Worm (Caenorhabditis elegans) whole organism, L1 larva: ENCODE results near the gene F33H1.4.

Source experiments
- C04F5.9 ChIP-seq: sonication (generic microtip); optimal IDR thresholded peaks from 2 replicates; lab custom pipeline; 2016; ENCODE audit warnings: missing genetic modification characterization, missing compliant biosample characterization
- F16B12.6 ChIP-seq: fragments of 150-350 bp; optimal IDR thresholded peaks from 2 replicates; lab custom pipeline; 2014; ENCODE audit warnings: missing biosample characterization, missing genetic modification characterization
- Y116A8C.19 ChIP-seq: sonication (generic microtip); optimal IDR thresholded peaks from 2 replicates; lab custom pipeline; 2016; ENCODE audit warnings: missing compliant biosample characterization, missing genetic modification characterization, borderline replicate concordance
- alr-1 ChIP-seq: fragments of 200-800 bp; sonication (Bioruptor generic); optimal IDR thresholded peaks from 2 replicates; lab custom pipeline; 2018; ENCODE audit warnings: borderline replicate concordance, mild to moderate bottlenecking, missing genetic modification characterization, missing compliant biosample characterization
- blmp-1 ChIP-seq: fragments of 150-350 bp; optimal IDR thresholded peaks from 2 replicates; lab custom pipeline; 2014; ENCODE audit warnings: missing biosample characterization, missing genetic modification characterization
- ceh-82 ChIP-seq, 3 experiments: fragments of 150-350 bp in 1 of 3; sonication (generic microtip) in 2 of 3; optimal IDR thresholded peaks; 2 replicates each; lab custom pipeline; 2014 to 2017; ENCODE audit warnings: missing biosample characterization in 3 of 3, missing genetic modification characterization in 3 of 3
- ces-1 ChIP-seq: fragments of 150-350 bp; optimal IDR thresholded peaks from 2 replicates; lab custom pipeline; 2014; ENCODE audit warnings: missing biosample characterization, missing genetic modification reagents, missing genetic modification characterization
- dpl-1 ChIP-seq, 3 experiments: fragments of 150-350 bp in 2 of 3; sonication (generic microtip) in 1 of 3; optimal IDR thresholded peaks; 2 replicates each; lab custom pipeline; 2014 to 2017; ENCODE audit warnings: missing biosample characterization in 3 of 3, missing genetic modification characterization in 3 of 3, missing genetic modification reagents in 3 of 3
- dsc-1 ChIP-seq: sonication (generic microtip); optimal IDR thresholded peaks from 2 replicates; lab custom pipeline; 2016; ENCODE audit warnings: mild to moderate bottlenecking, missing genetic modification characterization, missing compliant biosample characterization
- efl-1 ChIP-seq, 4 experiments: fragments of 150-350 bp; optimal IDR thresholded peaks in 3 of 4; peaks in 1 of 4; 1 replicate in 1 of 4; 2 replicates in 3 of 4; lab custom pipeline; 2014; ENCODE audit warnings: missing biosample characterization in 2 of 4, missing genetic modification characterization in 2 of 4, missing genetic modification reagents in 2 of 4
- efl-3 ChIP-seq: fragments of 200-800 bp; sonication (Bioruptor generic); optimal IDR thresholded peaks from 2 replicates; lab custom pipeline; 2018; ENCODE audit warnings: mild to moderate bottlenecking, missing genetic modification characterization, missing compliant biosample characterization
- ets-5 ChIP-seq: fragments of 200-800 bp; sonication (Bioruptor generic); IDR thresholded peaks from 2 replicates; pipeline ENCODE4 v1.3.6; 2022; ENCODE audit warnings: missing genetic modification characterization, missing compliant biosample characterization
- fos-1 ChIP-seq: fragments of 150-350 bp; optimal IDR thresholded peaks from 2 replicates; lab custom pipeline; 2014; ENCODE audit warnings: missing biosample characterization, missing genetic modification characterization
- hlh-17 ChIP-seq: fragments of 200-800 bp; sonication (Bioruptor generic); optimal IDR thresholded peaks from 2 replicates; lab custom pipeline; 2018; ENCODE audit warnings: missing genetic modification characterization, mild to moderate bottlenecking, missing compliant biosample characterization, moderate library complexity, borderline replicate concordance
- hlh-4 ChIP-seq: sonication (generic microtip); optimal IDR thresholded peaks from 2 replicates; lab custom pipeline; 2016; ENCODE audit warnings: mild to moderate bottlenecking, missing genetic modification characterization, missing compliant biosample characterization
- jun-1 ChIP-seq: fragments of 150-350 bp; optimal IDR thresholded peaks from 2 replicates; lab custom pipeline; 2014; ENCODE audit warnings: missing biosample characterization, missing genetic modification reagents, missing genetic modification characterization
- lin-13 ChIP-seq: fragments of 150-350 bp; optimal IDR thresholded peaks from 2 replicates; lab custom pipeline; 2014; ENCODE audit warnings: missing biosample characterization, missing genetic modification reagents, missing genetic modification characterization
- lin-35 ChIP-seq, 2 experiments: fragments of 150-350 bp; optimal IDR thresholded peaks; 2 replicates each; lab custom pipeline; 2014; ENCODE audit warnings: missing biosample characterization in 2 of 2, missing genetic modification characterization in 2 of 2, missing genetic modification reagents in 2 of 2
- lin-39 ChIP-seq: fragments of 150-350 bp; optimal IDR thresholded peaks from 2 replicates; lab custom pipeline; 2014; ENCODE audit warnings: missing biosample characterization, missing genetic modification reagents, missing genetic modification characterization
- lir-3 ChIP-seq: sonication (generic microtip); optimal IDR thresholded peaks from 2 replicates; lab custom pipeline; 2016; ENCODE audit warnings: mild to moderate bottlenecking, missing genetic modification characterization, moderate library complexity, missing compliant biosample characterization; ENCODE audit not compliant: poor library complexity
- lsy-2 ChIP-seq, 2 experiments: fragments of 150-350 bp; optimal IDR thresholded peaks; 2 replicates each; lab custom pipeline; 2014; ENCODE audit warnings: missing biosample characterization in 2 of 2, missing genetic modification characterization in 2 of 2
- mab-9 ChIP-seq: fragments of 200-800 bp; sonication (Bioruptor generic); IDR thresholded peaks from 2 replicates; pipeline ENCODE4 v1.3.6; 2022; ENCODE audit warnings: missing genetic modification reagents, missing genetic modification characterization, missing compliant biosample characterization
- mdl-1 ChIP-seq, 2 experiments: fragments of 150-350 bp; optimal IDR thresholded peaks; 2 replicates each; lab custom pipeline; 2014 to 2017; ENCODE audit warnings: missing biosample characterization in 2 of 2, missing genetic modification characterization in 2 of 2, inconsistent platforms in 1 of 2
- mep-1 ChIP-seq: fragments of 150-350 bp; optimal IDR thresholded peaks from 2 replicates; lab custom pipeline; 2014; ENCODE audit warnings: missing biosample characterization, missing genetic modification characterization
- nhr-11 ChIP-seq: fragments of 150-350 bp; optimal IDR thresholded peaks from 2 replicates; lab custom pipeline; 2014; ENCODE audit warnings: missing biosample characterization, missing genetic modification characterization
- nhr-12 ChIP-seq: sonication (generic microtip); optimal IDR thresholded peaks from 2 replicates; lab custom pipeline; 2017; ENCODE audit warnings: missing biosample characterization, missing genetic modification characterization
- nhr-237 ChIP-seq: fragments of 150-350 bp; optimal IDR thresholded peaks from 2 replicates; lab custom pipeline; 2014; ENCODE audit warnings: missing biosample characterization, missing genetic modification characterization
- nhr-71 ChIP-seq: sonication (generic microtip); optimal IDR thresholded peaks from 2 replicates; lab custom pipeline; 2016; ENCODE audit warnings: mild to moderate bottlenecking, missing genetic modification characterization, moderate library complexity, missing compliant biosample characterization
- nhr-76 ChIP-seq: sonication (generic microtip); optimal IDR thresholded peaks from 2 replicates; lab custom pipeline; 2017; ENCODE audit warnings: missing biosample characterization, missing genetic modification characterization
- nhr-77 ChIP-seq: fragments of 150-350 bp; optimal IDR thresholded peaks from 2 replicates; lab custom pipeline; 2014; ENCODE audit warnings: missing biosample characterization, missing genetic modification characterization
- nhr-85 ChIP-seq: sonication (generic microtip); peaks from one replicate; lab custom pipeline; 2016; ENCODE audit warnings: missing genetic modification characterization, inconsistent platforms, missing compliant biosample characterization
- pag-3 ChIP-seq: sonication (generic microtip); optimal IDR thresholded peaks from 2 replicates; lab custom pipeline; 2017; ENCODE audit warnings: missing genetic modification characterization, mild to moderate bottlenecking, missing compliant biosample characterization, antibody characterized with exemption, borderline replicate concordance; ENCODE audit not compliant: insufficient read depth
- pax-3 ChIP-seq: fragments of 200-800 bp; sonication (Bioruptor generic); optimal IDR thresholded peaks from 2 replicates; lab custom pipeline; 2018; ENCODE audit warnings: mild to moderate bottlenecking, missing genetic modification characterization, moderate library complexity, missing compliant biosample characterization
- pqm-1 ChIP-seq: sonication (generic microtip); optimal IDR thresholded peaks from 3 replicates; lab custom pipeline; 2017; ENCODE audit warnings: missing biosample characterization, missing genetic modification characterization
- skn-1 ChIP-seq: fragments of 150-350 bp; optimal IDR thresholded peaks from 2 replicates; lab custom pipeline; 2014; ENCODE audit warnings: missing biosample characterization, missing genetic modification characterization
- snpc-4 ChIP-seq: fragments of 150-350 bp; optimal IDR thresholded peaks from 2 replicates; lab custom pipeline; 2014; ENCODE audit warnings: missing biosample characterization, missing genetic modification characterization
- sox-4 ChIP-seq: sonication (generic microtip); optimal IDR thresholded peaks from 2 replicates; lab custom pipeline; 2016; ENCODE audit warnings: missing genetic modification characterization, missing compliant biosample characterization
- sptf-1 ChIP-seq: fragments of 150-350 bp; optimal IDR thresholded peaks from 2 replicates; lab custom pipeline; 2014; ENCODE audit warnings: missing biosample characterization, missing genetic modification characterization
- tbx-2 ChIP-seq: sonication (generic microtip); optimal IDR thresholded peaks from 2 replicates; lab custom pipeline; 2016; ENCODE audit warnings: missing genetic modification characterization, missing compliant biosample characterization
- unc-130 ChIP-seq: fragments of 150-350 bp; optimal IDR thresholded peaks from 2 replicates; lab custom pipeline; 2017; ENCODE audit warnings: missing biosample characterization, missing genetic modification characterization, inconsistent platforms
- unc-86 ChIP-seq: sonication (generic microtip); optimal IDR thresholded peaks from 2 replicates; lab custom pipeline; 2016; ENCODE audit warnings: missing genetic modification characterization, missing compliant biosample characterization
- vab-15 ChIP-seq: sonication (generic microtip); optimal IDR thresholded peaks from 2 replicates; lab custom pipeline; 2017; ENCODE audit warnings: missing genotype, mild to moderate bottlenecking, missing genetic modification characterization, missing compliant biosample characterization
- xbp-1 ChIP-seq: sonication (generic microtip); optimal IDR thresholded peaks from 2 replicates; lab custom pipeline; 2016; ENCODE audit warnings: missing genetic modification characterization, missing compliant biosample characterization
- ztf-11 ChIP-seq, 2 experiments: sonication (generic microtip); optimal IDR thresholded peaks; 2 replicates each; lab custom pipeline; 2016 to 2017; ENCODE audit warnings: missing genetic modification characterization in 2 of 2, missing biosample characterization in 1 of 2, missing compliant biosample characterization in 1 of 2
- ztf-4 ChIP-seq: fragments of 150-350 bp; optimal IDR thresholded peaks from 2 replicates; lab custom pipeline; 2014; ENCODE audit warnings: missing biosample characterization, missing genetic modification characterization

F33H1.4 gene

DNA sequence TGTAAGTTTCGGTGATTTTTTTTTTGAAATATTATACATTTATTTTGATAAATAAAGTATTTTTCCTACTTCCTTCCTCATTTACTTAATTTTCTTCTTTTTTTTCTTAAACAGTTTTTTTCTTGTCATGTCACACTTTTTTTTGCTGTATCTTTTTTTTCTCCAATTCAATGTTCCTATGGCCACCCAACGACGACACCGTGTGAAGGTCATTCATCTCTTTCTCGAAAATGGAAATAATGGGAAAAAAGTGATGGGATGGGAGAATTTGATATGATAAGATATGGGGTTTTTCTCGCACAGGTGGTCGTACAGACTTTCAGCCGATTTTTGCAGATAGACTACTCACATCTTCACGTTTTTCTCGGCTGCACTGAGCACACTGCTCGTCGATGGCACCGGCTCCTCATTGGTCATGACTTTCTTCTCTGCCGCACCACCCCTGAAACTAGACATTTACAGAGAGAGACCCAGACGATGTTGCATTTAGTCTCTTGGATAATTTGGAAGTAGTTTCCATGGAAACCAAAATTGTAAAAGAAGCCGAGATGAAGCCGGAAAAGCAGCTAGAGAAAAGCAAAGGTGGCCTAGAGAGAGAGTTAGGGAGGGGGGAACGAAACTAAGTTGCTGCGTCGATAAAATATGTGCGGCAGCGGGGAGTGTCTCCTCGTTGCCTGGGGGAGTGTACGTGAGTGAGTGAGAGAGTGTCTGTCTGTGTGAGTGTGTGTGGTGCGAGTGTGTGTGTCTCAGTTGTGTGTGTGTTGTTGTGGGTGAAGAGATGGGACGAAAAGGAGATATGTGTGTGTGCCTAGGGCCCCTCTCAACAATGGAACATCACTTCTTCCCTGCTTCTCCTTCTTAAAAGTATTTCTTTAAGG is 5.3 kb upstream of the F33H1.4 start, which contains the start of gene daf-19 (continued):
- TF ChIP-seq dpl-1 (GFP tag; optimal IDR thresholded peaks at IDR 0.05; lab: Kevin White, UChicago) (peak in 2 of 3 experiments; percentile 10 to 19), sox-4 (tag; lab: Kevin White, UChicago) (peak; percentile 51), ets-5 (GFP tag; lab: Robert Waterston, UW) (no peak), pqm-1 (tag; lab: Kevin White, UChicago) (no peak), ces-1 (GFP tag; lab: Kevin White, UChicago) (no peak), vab-15 (tag; lab: Kevin White, UChicago) (no peak), ztf-11 (tag; optimal IDR thresholded peaks at IDR 0.05; lab: Kevin White, UChicago) (peak in 1 of 2 experiments; percentile 73), lir-3 (tag; lab: Kevin White, UChicago) (peak; percentile 16), alr-1 (tag; lab: Kevin White, UChicago) (no peak), lin-35 (GFP tag; optimal IDR thresholded peaks at IDR 0.05; lab: Kevin White, UChicago) (peak; percentile 28 to 50), skn-1 (tag; lab: Kevin White, UChicago) (peak; percentile 49), dsc-1 (peak; percentile 68), tbx-2 (tag; lab: Kevin White, UChicago) (peak; percentile 45), lin-13 (no peak), fos-1 (tag; lab: Kevin White, UChicago) (peak; percentile 61), nhr-85 (tag; lab: Kevin White, UChicago) (no peak), nhr-12 (tag; lab: Kevin White, UChicago) (no peak), mep-1 (peak; percentile 55), ceh-82 (tag; optimal IDR thresholded peaks at IDR 0.05; lab: Kevin White, UChicago) (peak in 2 of 3 experiments; percentile 30 to 71), lsy-2 (tag; optimal IDR thresholded peaks at IDR 0.05; lab: Kevin White, UChicago) (peak; percentile 48 to 59), sptf-1 (tag; lab: Kevin White, UChicago) (no peak), efl-3 (GFP tag; lab: Kevin White, UChicago) (no peak), C04F5.9 (no peak), nhr-11 (tag; lab: Kevin White, UChicago) (peak; percentile 65), xbp-1 (tag; lab: Kevin White, UChicago) (peak; percentile 30), hlh-4 (no peak), unc-86 (peak; percentile 52), jun-1 (tag; lab: Kevin White, UChicago) (peak; percentile 11), ztf-4 (tag; lab: Kevin White, UChicago) (no peak), snpc-4 (no peak), mab-9 (GFP tag; lab: Robert Waterston, UW) (no peak), F16B12.6 (tag; lab: Kevin White, UChicago) (no peak), nhr-76 (tag; lab: Kevin White, UChicago) (no peak), nhr-71 (tag; lab: Kevin White, UChicago) (peak; percentile 66)

DNA sequence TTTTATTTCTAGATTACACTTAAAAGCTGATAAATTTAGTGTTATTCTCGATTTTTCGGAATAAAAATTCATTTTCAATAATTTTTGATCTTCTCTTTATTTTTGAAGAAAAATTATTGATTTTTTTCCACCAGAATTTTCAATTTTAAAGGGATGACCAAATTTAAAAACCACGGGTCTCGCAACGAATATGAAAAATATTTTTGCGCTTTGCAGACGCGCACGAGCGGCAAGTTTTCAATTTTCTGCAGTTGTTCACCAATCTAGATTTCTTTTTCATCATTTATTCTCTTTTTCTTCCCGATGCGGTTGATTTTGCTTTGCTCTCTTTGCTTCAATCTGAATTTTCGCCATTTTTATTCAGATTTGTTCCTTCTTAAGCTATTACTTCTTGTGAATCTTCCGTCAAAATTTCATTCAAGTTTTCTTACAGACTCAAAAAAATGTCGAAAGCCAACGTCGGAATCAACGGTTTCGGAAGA is 3.6 kb upstream of the F33H1.4 start, which contains the start of gene gpd-4:
gpd-4 (plus strand) TSS at position 432 of the 482 bp plus-strand sequence.
- TF ChIP-seq blmp-1 (tag; lab: Kevin White, UChicago) (no peak), efl-1 (optimal IDR thresholded peaks at IDR 0.05; lab: Kevin White, UChicago) (peak in 1 of 2 experiments; percentile 13), efl-1 (GFP tag; optimal IDR thresholded peaks at IDR 0.05 in 1 of 2; lab: Kevin White, UChicago) (no peak), dsc-1 (no peak)

DNA sequence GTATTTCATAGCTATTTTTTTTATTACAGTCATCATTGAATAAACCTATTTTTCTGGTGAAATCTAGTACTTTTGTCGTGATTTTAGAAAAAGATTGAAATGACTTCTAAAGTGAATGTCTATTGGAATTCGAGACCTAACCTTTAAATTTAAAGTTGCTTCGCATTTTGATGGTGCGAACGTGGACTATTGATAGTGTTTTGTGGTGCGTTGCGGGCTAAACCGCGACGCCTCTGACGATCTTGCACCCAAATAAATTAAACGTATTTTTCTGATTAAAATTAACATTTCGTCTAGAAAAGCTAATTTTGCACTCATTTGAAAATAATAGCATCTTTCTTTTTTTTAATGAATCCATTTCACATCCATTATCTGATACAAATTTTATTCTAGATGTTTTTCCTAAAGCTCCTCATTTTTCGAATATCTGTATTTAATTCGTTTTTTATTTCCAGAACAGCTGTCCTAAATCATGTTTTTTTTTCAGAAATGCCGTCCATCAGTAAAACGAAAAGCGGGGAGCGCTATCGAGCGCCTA is 1.9 kb upstream of the F33H1.4 start, which contains the start of gene wbp-11:
wbp-11 (plus strand) TSS at position 488 of the 538 bp plus-strand sequence.
- TF ChIP-seq blmp-1 (tag; lab: Kevin White, UChicago), result peak; percentile 33
- no peak for TF ChIP-seq unc-86
- no peak for TF ChIP-seq skn-1 (tag; lab: Kevin White, UChicago)
- TF ChIP-seq mdl-1 (tag; optimal IDR thresholded peaks at IDR 0.05; lab: Kevin White, UChicago), result no peak
- no peak for TF ChIP-seq nhr-71 (tag; lab: Kevin White, UChicago)
- no peak for TF ChIP-seq nhr-237
- TF ChIP-seq pag-3, result no peak
- TF ChIP-seq lin-39 (tag; lab: Kevin White, UChicago), result no peak
- no peak for TF ChIP-seq pax-3 (tag; lab: Kevin White, UChicago)
- no peak for TF ChIP-seq nhr-77 (tag; lab: Kevin White, UChicago)
- TF ChIP-seq nhr-76 (tag; lab: Kevin White, UChicago), result no peak
- peak in 2 of 3 experiments; percentile 34 to 64 for TF ChIP-seq dpl-1 (GFP tag; optimal IDR thresholded peaks at IDR 0.05; lab: Kevin White, UChicago)
- no peak for TF ChIP-seq hlh-17 (GFP tag; lab: Kevin White, UChicago)
- no peak for TF ChIP-seq nhr-85 (tag; lab: Kevin White, UChicago)
- no peak for TF ChIP-seq lin-13
- TF ChIP-seq unc-130 (tag; lab: Kevin White, UChicago), result no peak
- no peak for TF ChIP-seq nhr-12 (tag; lab: Kevin White, UChicago)
- no peak for TF ChIP-seq Y116A8C.19 (tag; lab: Kevin White, UChicago)
